Fruit fly (Drosophila melanogaster) Kc167 (cell line): Measurements from ENCODE around the gene tral.

Source experiments
- Myc ChIP-seq: fragments of >200 bp; optimal IDR thresholded peaks from 2 replicates; lab custom pipeline; 2017; ENCODE audit warnings: missing external identifiers
- Sin3A ChIP-seq: fragments of >200 bp; optimal IDR thresholded peaks from 2 replicates; lab custom pipeline; 2018; ENCODE audit warnings: missing external identifiers
- h ChIP-seq: fragments of >200 bp; optimal IDR thresholded peaks from 3 replicates; lab custom pipeline; 2018; ENCODE audit warnings: missing external identifiers
- insv ChIP-seq: fragments of >200 bp; optimal IDR thresholded peaks from 3 replicates; lab custom pipeline; 2018; ENCODE audit warnings: missing external identifiers
- psq ChIP-seq: fragments of >200 bp; optimal IDR thresholded peaks from 2 replicates; lab custom pipeline; 2017; ENCODE audit warnings: missing external identifiers
- ttk ChIP-seq: sonication (Bioruptor generic); optimal IDR thresholded peaks from 2 replicates; lab custom pipeline; 2017; ENCODE audit warnings: missing external identifiers

The tral gene

dm6 chr3L:12514762-12515215 is at the start of gene tral, which contains the start of gene sti:
TSS of gene tral (plus strand) at chr3L:12515059.
TSS of gene sti (minus strand) at chr3L:12514815.
- no peak for TF ChIP-seq ttk (lab: Kevin White, UChicago)
- TF ChIP-seq Myc (lab: Kevin White, UChicago), result no peak
- TF ChIP-seq psq, result no peak
- TF ChIP-seq h, result no peak
- no peak for TF ChIP-seq insv (lab: Kevin White, UChicago)
- no peak for TF ChIP-seq Sin3A

dm6 chr3L:12465229-12465628 is 49.6 kb upstream of the tral start:
- TF ChIP-seq ttk (lab: Kevin White, UChicago) (no peak), h (no peak)

dm6 chr3L:12468016-12468415 is 46.8 kb upstream of the tral start, which contains the start of gene eyg:
TSS of gene eyg (minus strand) at chr3L:12468021.
- TF ChIP-seq Myc (lab: Kevin White, UChicago), result no peak
- no peak for TF ChIP-seq psq
- TF ChIP-seq ttk (lab: Kevin White, UChicago), result no peak
- no peak for TF ChIP-seq insv (lab: Kevin White, UChicago)
- no peak for TF ChIP-seq Sin3A
- TF ChIP-seq h, result no peak

- TF ChIP-seq psq, result no peak
- no peak for TF ChIP-seq ttk (lab: Kevin White, UChicago)
- TF ChIP-seq Sin3A, result no peak
- TF ChIP-seq Myc (lab: Kevin White, UChicago), result no peak
- TF ChIP-seq insv (lab: Kevin White, UChicago), result no peak
- TF ChIP-seq h, result no peak
Observed at dm6 chr3L:12469684-12470083, 45.2 kb upstream of the tral start, which contains the start of gene CG32102. TSS of gene CG32102 (minus strand) at chr3L:12469784.

- TF ChIP-seq Sin3A (no peak), insv (lab: Kevin White, UChicago) (no peak), ttk (lab: Kevin White, UChicago) (no peak), Myc (lab: Kevin White, UChicago) (no peak), h (no peak)
Observed at dm6 chr3L:12470509-12470908, 44.4 kb upstream of the tral start.

- no peak for TF ChIP-seq insv (lab: Kevin White, UChicago)
- no peak for TF ChIP-seq Sin3A
- no peak for TF ChIP-seq Myc (lab: Kevin White, UChicago)
- no peak for TF ChIP-seq psq
- TF ChIP-seq h, result no peak
- TF ChIP-seq ttk (lab: Kevin White, UChicago), result no peak
Observed at dm6 chr3L:12471471-12471978, 43.3 kb upstream of the tral start, which contains the start of gene CG10616. TSS of gene CG10616 (plus strand) at chr3L:12471728.

dm6 chr3L:12478229-12478628 is 36.6 kb upstream of the tral start:
- TF ChIP-seq Myc (lab: Kevin White, UChicago) (no peak), ttk (lab: Kevin White, UChicago) (no peak), Sin3A (no peak), insv (lab: Kevin White, UChicago) (no peak), h (no peak), psq (no peak)

dm6 chr3L:12482246-12482645 is 32.6 kb upstream of the tral start, which contains the start of gene CG33725:
TSS of gene CG33725 (plus strand) at chr3L:12482609.
- TF ChIP-seq insv (lab: Kevin White, UChicago) (no peak), Myc (lab: Kevin White, UChicago) (no peak), h (no peak), psq (no peak), Sin3A (no peak), ttk (lab: Kevin White, UChicago) (no peak)

dm6 chr3L:12482917-12483316 is 31.9 kb upstream of the tral start:
- TF ChIP-seq ttk (lab: Kevin White, UChicago) (no peak), insv (lab: Kevin White, UChicago) (no peak), Myc (lab: Kevin White, UChicago) (no peak), Sin3A (no peak), psq (no peak)

dm6 chr3L:12484464-12484863 is 30.4 kb upstream of the tral start:
- TF ChIP-seq insv (lab: Kevin White, UChicago) (no peak), psq (no peak), Myc (lab: Kevin White, UChicago) (no peak), Sin3A (no peak), ttk (lab: Kevin White, UChicago) (no peak), h (no peak)

dm6 chr3L:12484948-12485347 is 29.9 kb upstream of the tral start, which contains the start of gene CG10663:
TSS of gene CG10663 (minus strand) at chr3L:12485035.
- TF ChIP-seq psq, result no peak
- TF ChIP-seq insv (lab: Kevin White, UChicago), result no peak
- no peak for TF ChIP-seq ttk (lab: Kevin White, UChicago)
- no peak for TF ChIP-seq h
- TF ChIP-seq Myc (lab: Kevin White, UChicago), result no peak

dm6 chr3L:12486175-12486574 is 28.7 kb upstream of the tral start:
- TF ChIP-seq psq (no peak), insv (lab: Kevin White, UChicago) (no peak), h (no peak), Sin3A (no peak), Myc (lab: Kevin White, UChicago) (no peak), ttk (lab: Kevin White, UChicago) (no peak)

dm6 chr3L:12489952-12490351 is 24.9 kb upstream of the tral start:
- TF ChIP-seq Sin3A (no peak), Myc (lab: Kevin White, UChicago) (no peak), psq (no peak), h (no peak), ttk (lab: Kevin White, UChicago) (no peak), insv (lab: Kevin White, UChicago) (no peak)
